Fruit fly (Drosophila melanogaster): ENCODE measurements around the gene sti.

DNA sequence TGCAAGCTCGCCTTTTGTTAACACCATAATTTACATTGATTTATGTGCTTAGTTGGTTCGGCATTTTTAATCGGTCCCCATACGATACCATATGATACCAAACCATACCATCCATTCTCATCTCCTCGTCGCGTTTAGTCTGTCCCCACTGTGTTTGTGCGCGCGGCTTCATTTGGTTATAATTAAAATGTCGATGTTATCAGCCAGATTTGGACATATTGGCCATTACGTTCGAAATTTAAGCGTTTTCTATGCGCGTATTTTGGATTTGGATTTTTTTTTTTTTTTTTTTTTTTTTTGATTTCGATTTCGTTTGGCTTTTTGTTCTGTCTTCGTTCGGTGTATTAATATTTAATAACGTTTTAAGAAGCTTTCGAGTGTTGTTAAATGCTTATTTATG lies 52.7 kb downstream of the sti start:
- TF ChIP-seq Myc (optimal IDR thresholded peaks at IDR 0.05) = no peak
- no peak for TF ChIP-seq Rel (GFP tag; optimal IDR thresholded peaks at IDR 0.05)
- TF ChIP-seq Rel (tag; optimal IDR thresholded peaks at IDR 0.05) = no peak
- no peak for TF ChIP-seq dl (GFP tag; optimal IDR thresholded peaks at IDR 0.05; ENCODE audit: insufficient read depth in 1 of 2, partially characterized antibody in 2 of 2)
- no peak for TF ChIP-seq CG9705 (GFP tag; optimal IDR thresholded peaks at IDR 0.05)
- no peak for TF ChIP-seq rgr (GFP tag; optimal IDR thresholded peaks at IDR 0.05)
- no peak for TF ChIP-seq lola (GFP tag; optimal IDR thresholded peaks at IDR 0.05)
- TF ChIP-seq pan (optimal IDR thresholded peaks at IDR 0.05) = no peak
- no peak for TF ChIP-seq Jra (GFP tag; optimal IDR thresholded peaks at IDR 0.05)
- TF ChIP-seq usp (GFP tag; optimal IDR thresholded peaks at IDR 0.05) = no peak
- TF ChIP-seq OdsH (GFP tag; optimal IDR thresholded peaks at IDR 0.05) = no peak
- TF ChIP-seq HLH106 (tag; optimal IDR thresholded peaks at IDR 0.05) = no peak

Measured in whole organism, wandering third instar larva.